Worm (Caenorhabditis elegans): ENCODE data around the gene pdk-1.

ce11 chrX:1293471-1293870 lies 27.7 kb upstream of the pdk-1 start:
- TF ChIP-seq him-1 (tag; optimal IDR thresholded peaks at IDR 0.05) (no peak), W03F9.2 (tag; optimal IDR thresholded peaks at IDR 0.05) (no peak), dao-5 (tag; optimal IDR thresholded peaks at IDR 0.05) (no peak)
